Worm (Caenorhabditis elegans): ENCODE measurements around the gene B0218.5.

ce11 chrIV:8188421-8189112 is 31.5 kb upstream of the B0218.5 start:
- TF ChIP-seq him-1 (tag; optimal IDR thresholded peaks at IDR 0.05) (no peak), W03F9.2 (tag; optimal IDR thresholded peaks at IDR 0.05) (no peak), dao-5 (tag; optimal IDR thresholded peaks at IDR 0.05) (no peak)

All from whole organism, L4/young adult.